Worm (Caenorhabditis elegans): ENCODE data around the gene ZK1010.8.

The ZK1010.8 gene

DNA sequence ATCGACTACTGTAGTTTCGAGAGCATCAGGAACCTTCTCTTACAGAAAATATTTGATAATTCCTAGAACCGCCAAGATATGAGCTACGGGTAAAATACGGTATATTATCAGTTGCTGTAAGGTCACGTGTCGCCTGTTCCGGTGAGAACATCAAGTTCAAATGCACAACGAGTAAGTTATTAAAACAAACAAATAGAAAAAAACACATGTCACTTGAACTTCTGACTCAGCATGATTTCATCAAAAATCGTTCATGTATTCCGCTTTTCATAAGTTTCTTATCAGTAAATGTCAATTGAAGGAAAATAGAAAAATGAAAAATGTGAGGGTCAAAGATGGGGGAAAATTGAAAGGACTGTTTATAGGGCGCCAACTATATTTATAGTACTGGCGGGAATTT lies 39.8 kb downstream of the ZK1010.8 start:
- TF ChIP-seq ets-7 (tag; optimal IDR thresholded peaks at IDR 0.05) = no peak
- TF ChIP-seq tra-4 (tag; optimal IDR thresholded peaks at IDR 0.05) = no peak

DNA sequence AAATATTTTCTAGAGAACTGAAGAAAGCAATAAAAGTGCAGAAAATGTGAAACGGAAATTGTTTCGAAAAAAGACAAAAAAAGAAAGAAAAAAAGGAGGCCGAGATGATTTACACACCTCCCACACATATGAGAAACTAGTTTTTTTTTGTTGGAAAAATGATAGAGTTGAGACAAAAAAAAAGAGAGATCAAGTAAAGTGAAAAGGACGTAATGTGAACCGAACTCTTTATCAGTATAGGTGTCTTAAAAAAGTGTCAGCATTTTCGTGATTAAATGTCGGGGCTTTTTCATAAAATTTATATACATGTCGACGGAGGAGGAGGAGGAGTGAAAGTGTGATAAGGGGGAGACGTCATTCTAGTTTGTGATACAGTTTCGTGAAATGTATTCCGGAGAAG lies 41.2 kb downstream of the ZK1010.8 start:
- no peak for TF ChIP-seq flt-1 (GFP tag; IDR thresholded peaks at IDR 0.05)
- TF ChIP-seq ceh-13 (GFP tag; optimal IDR thresholded peaks at IDR 0.05) = no peak
- TF ChIP-seq tra-4 (tag; optimal IDR thresholded peaks at IDR 0.05) = no peak
- no peak for TF ChIP-seq ceh-36 (tag; optimal IDR thresholded peaks at IDR 0.05)
- no peak for TF ChIP-seq B0310.2 (tag; optimal IDR thresholded peaks at IDR 0.05)
- TF ChIP-seq tbx-37 (GFP tag; conservative IDR thresholded peaks at IDR 0.05) = no peak
- no peak for TF ChIP-seq aly-1 (tag; optimal IDR thresholded peaks at IDR 0.05)
- TF ChIP-seq ama-1 (optimal IDR thresholded peaks at IDR 0.05) = no peak
- TF ChIP-seq hnd-1 (tag; optimal IDR thresholded peaks at IDR 0.05) = no peak
- no peak for TF ChIP-seq pes-1 (GFP tag; IDR thresholded peaks at IDR 0.05)
- no peak for TF ChIP-seq scrt-1 (GFP tag; IDR thresholded peaks at IDR 0.05)
- TF ChIP-seq hmbx-1 (tag; optimal IDR thresholded peaks at IDR 0.05) = no peak
- TF ChIP-seq tbx-11 (GFP tag; IDR thresholded peaks at IDR 0.05) = no peak

DNA sequence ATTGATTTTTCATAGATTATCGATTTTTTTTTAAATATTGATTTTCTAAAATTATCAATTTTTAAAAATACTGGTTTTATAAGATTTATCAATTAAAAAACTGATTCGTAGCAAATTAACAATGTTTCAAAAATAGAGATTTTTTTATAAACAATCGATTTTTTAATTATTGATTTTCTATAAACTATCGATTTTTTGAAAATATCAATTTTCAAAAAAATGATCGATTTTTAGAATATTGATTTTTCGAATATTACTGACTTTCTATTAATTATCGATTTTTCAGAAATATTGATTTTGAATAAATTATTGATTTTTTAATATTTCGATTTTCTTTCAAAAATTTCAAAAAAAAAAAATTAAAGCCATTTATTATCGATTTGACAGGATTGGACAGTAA lies 47.9 kb downstream of the ZK1010.8 start:
- no peak for TF ChIP-seq hmbx-1 (tag; optimal IDR thresholded peaks at IDR 0.05)

DNA sequence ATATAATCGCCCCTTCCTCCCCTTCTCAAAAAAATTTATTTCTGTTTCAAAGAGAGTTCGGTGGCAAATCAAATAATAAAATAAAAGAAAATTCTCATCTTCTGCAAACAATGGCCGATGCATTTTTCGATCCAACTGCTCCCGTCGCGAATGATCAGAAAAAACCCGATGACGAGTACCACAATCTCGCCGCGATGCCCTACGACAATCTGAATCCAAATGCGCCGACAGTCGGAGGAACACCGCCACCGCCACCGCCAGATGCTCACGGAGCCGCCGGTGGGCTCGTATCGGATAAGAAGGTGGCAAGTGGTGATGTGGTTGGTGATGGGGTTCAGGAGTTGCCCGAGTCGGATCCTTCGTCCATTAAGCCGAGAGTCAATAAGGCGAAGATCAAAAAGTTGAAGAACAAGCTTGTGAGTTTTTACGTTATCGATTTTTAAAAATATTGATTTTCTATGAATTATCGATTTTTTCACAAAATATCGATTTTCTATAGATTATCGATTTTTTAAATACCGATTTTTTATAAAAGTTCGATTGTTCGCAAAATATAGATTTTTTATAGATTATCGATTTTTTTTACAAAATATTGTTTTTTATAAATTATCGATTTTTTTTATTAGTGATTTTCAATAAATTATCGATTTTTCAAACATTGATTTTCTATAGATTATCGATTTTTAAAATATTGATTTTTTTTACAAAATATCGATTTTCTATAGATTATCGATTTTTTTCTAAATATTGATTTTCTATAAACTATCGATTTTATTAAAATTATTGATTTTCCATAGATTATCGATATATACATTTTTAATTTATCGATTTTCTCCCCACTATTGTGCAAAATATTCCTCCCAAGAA lies 48.9 kb downstream of the ZK1010.8 start, which contains the start of gene Y39E4A.1:
Y39E4A.1 (plus strand) TSS at position 51 of the 867 bp plus-strand sequence.
- no peak for TF ChIP-seq ceh-36 (tag; optimal IDR thresholded peaks at IDR 0.05)
- no peak for TF ChIP-seq B0310.2 (tag; optimal IDR thresholded peaks at IDR 0.05)
- no peak for TF ChIP-seq F13C5.2 (tag; optimal IDR thresholded peaks at IDR 0.05)
- TF ChIP-seq tbx-11 (GFP tag; IDR thresholded peaks at IDR 0.05) = no peak
- no peak for TF ChIP-seq aly-1 (tag; optimal IDR thresholded peaks at IDR 0.05)
- TF ChIP-seq tra-4 (tag; optimal IDR thresholded peaks at IDR 0.05) = no peak
- TF ChIP-seq pes-1 (GFP tag; IDR thresholded peaks at IDR 0.05) = no peak
- no peak for TF ChIP-seq ceh-13 (GFP tag; optimal IDR thresholded peaks at IDR 0.05)
- no peak for TF ChIP-seq hmg-4 (GFP tag; optimal IDR thresholded peaks at IDR 0.05)
- no peak for TF ChIP-seq tbx-37 (GFP tag; conservative IDR thresholded peaks at IDR 0.05)
- no peak for TF ChIP-seq hmbx-1 (tag; optimal IDR thresholded peaks at IDR 0.05)
- no peak for TF ChIP-seq hnd-1 (tag; optimal IDR thresholded peaks at IDR 0.05)
- TF ChIP-seq flt-1 (GFP tag; IDR thresholded peaks at IDR 0.05) = no peak
- TF ChIP-seq ets-7 (tag; optimal IDR thresholded peaks at IDR 0.05) = no peak
- TF ChIP-seq ama-1 (optimal IDR thresholded peaks at IDR 0.05) = no peak
- no peak for TF ChIP-seq sea-1 (GFP tag; conservative IDR thresholded peaks at IDR 0.05)
- no peak for TF ChIP-seq scrt-1 (GFP tag; IDR thresholded peaks at IDR 0.05)
